Fruit fly (Drosophila melanogaster) S2 (cell line): ENCODE measurements around the gene Neu2.

Source experiments
- CG8478 ChIP-seq: fragments of >200 bp; optimal IDR thresholded peaks from 2 replicates; lab custom pipeline; 2018
- CTCF ChIP-seq, 2 experiments: fragments of >200 bp; optimal IDR thresholded peaks; 2 replicates each; lab custom pipeline; 2018

- TF ChIP-seq CG8478 (lab: Kevin White, UChicago) (no peak), CTCF (optimal IDR thresholded peaks at IDR 0.05; lab: Kevin White, UChicago) (no peak)
Measured at dm6 chr3L:21444719-21445118, 45.7 kb downstream of the Neu2 start, which contains the start of gene Alp1.
